Fruit fly (Drosophila melanogaster) whole organism, embryonic: ENCODE results near the gene Bmcp.

Experiments
- Asciz ChIP-seq: fragments of 200-800 bp; sonication (Bioruptor generic); optimal IDR thresholded peaks from 2 replicates; lab custom pipeline; 2017; ENCODE audit warnings: missing biosample characterization, mild to moderate bottlenecking, missing genetic modification characterization, missing genetic modification reagents
- B-H1 ChIP-seq: fragments of 200-800 bp; sonication (Bioruptor generic); IDR thresholded peaks from 3 replicates; pipeline ENCODE4 v1.3.6; 2022; ENCODE audit warnings: missing biosample characterization, missing genetic modification characterization
- CG1024 ChIP-seq: fragments of 200-800 bp; sonication (Bioruptor generic); IDR thresholded peaks from 2 replicates; pipeline ENCODE4 v1.3.6; 2022; ENCODE audit warnings: missing biosample characterization, missing genetic modification characterization
- CG12071 ChIP-seq: fragments of 200-800 bp; sonication (Bioruptor generic); optimal IDR thresholded peaks from 3 replicates; lab custom pipeline; 2018; ENCODE audit warnings: missing biosample characterization, mild to moderate bottlenecking, missing genetic modification characterization
- CG12299 ChIP-seq: fragments of 200-800 bp; sonication (Bioruptor generic); optimal IDR thresholded peaks from 2 replicates; lab custom pipeline; 2018; ENCODE audit warnings: missing biosample characterization, mild to moderate bottlenecking, missing genetic modification characterization
- CG13624 ChIP-seq: fragments of 200-800 bp; sonication (Bioruptor generic); optimal IDR thresholded peaks from 2 replicates; lab custom pipeline; 2016; ENCODE audit warnings: missing biosample characterization, missing genetic modification characterization
- CG14441 ChIP-seq: fragments of 200-800 bp; sonication (Bioruptor generic); IDR thresholded peaks from 2 replicates; pipeline ENCODE4 v1.3.6; 2022; ENCODE audit warnings: missing biosample characterization, missing genetic modification characterization
- CG15011 ChIP-seq: fragments of 200-800 bp; sonication (Bioruptor generic); optimal IDR thresholded peaks from 3 replicates; lab custom pipeline; 2018; ENCODE audit warnings: missing biosample characterization, mild to moderate bottlenecking, missing genetic modification characterization
- CG1603 ChIP-seq: fragments of 200-800 bp; sonication (Bioruptor generic); optimal IDR thresholded peaks from 2 replicates; lab custom pipeline; 2019; ENCODE audit warnings: missing biosample characterization, mild to moderate bottlenecking, missing genetic modification characterization, moderate library complexity
- CG16863 ChIP-seq: fragments of 200-800 bp; sonication (Bioruptor generic); optimal IDR thresholded peaks from 3 replicates; lab custom pipeline; 2016; ENCODE audit warnings: missing biosample characterization, missing genetic modification characterization
- CG17912 ChIP-seq: fragments of 200-800 bp; sonication (Bioruptor generic); optimal IDR thresholded peaks from 2 replicates; lab custom pipeline; 2018; ENCODE audit warnings: missing biosample characterization, mild to moderate bottlenecking, missing genetic modification characterization
- CG1832 ChIP-seq: fragments of 200-800 bp; sonication (Bioruptor generic); optimal IDR thresholded peaks from 2 replicates; lab custom pipeline; 2017; ENCODE audit warnings: missing biosample characterization, mild to moderate bottlenecking, missing genetic modification characterization, inconsistent platforms
- CG2199 ChIP-seq: fragments of 200-800 bp; sonication (Bioruptor generic); IDR thresholded peaks from 3 replicates; pipeline ENCODE4 v1.3.6; 2022; ENCODE audit warnings: missing biosample characterization, missing genetic modification characterization
- CG2712 ChIP-seq: fragments of 200-800 bp; optimal IDR thresholded peaks from 3 replicates; lab custom pipeline; 2019; ENCODE audit warnings: missing biosample characterization, mild to moderate bottlenecking, missing genetic modification characterization, moderate library complexity
- CG32772 ChIP-seq: fragments of 200-800 bp; sonication (Bioruptor generic); IDR thresholded peaks from 2 replicates; pipeline ENCODE4 v1.3.6; 2022; ENCODE audit warnings: missing biosample characterization, missing genetic modification characterization
- CG4707 ChIP-seq: fragments of 200-800 bp; sonication (Bioruptor generic); optimal IDR thresholded peaks from 2 replicates; lab custom pipeline; 2018; ENCODE audit warnings: missing biosample characterization, mild to moderate bottlenecking, missing genetic modification characterization, moderate library complexity
- CG5180 ChIP-seq: fragments of 200-800 bp; sonication (Bioruptor generic); optimal IDR thresholded peaks from 3 replicates; lab custom pipeline; 2017; ENCODE audit warnings: missing biosample characterization, missing genetic modification characterization, mild to moderate bottlenecking, moderate library complexity, missing genetic modification reagents
- CG6813 ChIP-seq: fragments of 200-800 bp; sonication (Bioruptor generic); optimal IDR thresholded peaks from 2 replicates; lab custom pipeline; 2017; ENCODE audit warnings: missing biosample characterization, missing genetic modification characterization, mild to moderate bottlenecking, moderate library complexity, missing genetic modification reagents
- Chrac-16 ChIP-seq: fragments of 200-800 bp; sonication (Bioruptor generic); optimal IDR thresholded peaks from 3 replicates; lab custom pipeline; 2016; ENCODE audit warnings: missing biosample characterization, missing genetic modification characterization
- Dbx ChIP-seq: fragments of 200-800 bp; sonication (Bioruptor generic); IDR thresholded peaks from 3 replicates; pipeline ENCODE4 v1.3.6; 2022; ENCODE audit warnings: missing biosample characterization, missing genetic modification characterization
- Fer2 ChIP-seq: fragments of 200-800 bp; sonication (Bioruptor generic); optimal IDR thresholded peaks from 2 replicates; lab custom pipeline; 2018; ENCODE audit warnings: missing biosample characterization, mild to moderate bottlenecking, missing genetic modification characterization, moderate library complexity
- Hr78 ChIP-seq, 2 experiments: fragments of 200-800 bp in 1 of 2; fragments of >200 bp in 1 of 2; sonication (Bioruptor generic) in 1 of 2; optimal IDR thresholded peaks; 2 replicates each; lab custom pipeline; 2017 to 2019; ENCODE audit warnings: missing biosample characterization in 2 of 2, missing genetic modification characterization in 2 of 2, mild to moderate bottlenecking in 1 of 2, moderate library complexity in 1 of 2
- Mad ChIP-seq: fragments of 200-800 bp; sonication (Bioruptor generic); optimal IDR thresholded peaks from 2 replicates; lab custom pipeline; 2016; ENCODE audit warnings: missing biosample characterization, missing genetic modification characterization
- Opbp ChIP-seq: fragments of 200-800 bp; sonication (Bioruptor generic); IDR thresholded peaks from 3 replicates; pipeline ENCODE4 v1.3.6; 2022; ENCODE audit warnings: missing biosample characterization, missing genetic modification characterization; ENCODE audit not compliant: partially characterized antibody
- Six4 ChIP-seq: fragments of 200-800 bp; sonication (Bioruptor generic); optimal IDR thresholded peaks from 2 replicates; lab custom pipeline; 2016; ENCODE audit warnings: missing biosample characterization, missing genetic modification characterization
- TFAM ChIP-seq: fragments of 200-800 bp; sonication (Bioruptor generic); optimal IDR thresholded peaks from 2 replicates; lab custom pipeline; 2017; ENCODE audit warnings: missing biosample characterization, missing genetic modification characterization, inconsistent platforms
- Trl ChIP-seq, 3 experiments: fragments of >200 bp in 2 of 3; fragments of 200-800 bp in 1 of 3; sonication (Bioruptor generic) in 1 of 3; optimal IDR thresholded peaks; 2 replicates in 1 of 3; 3 replicates in 2 of 3; lab custom pipeline; 2016 to 2017; ENCODE audit warnings: missing biosample characterization in 1 of 3, missing genetic modification characterization in 1 of 3
- ap ChIP-seq: fragments of 200-800 bp; sonication (Bioruptor generic); IDR thresholded peaks from 2 replicates; pipeline ENCODE4 v1.3.6; 2022; ENCODE audit warnings: missing biosample characterization, missing genetic modification characterization
- bbx ChIP-seq: fragments of 200-800 bp; sonication (Bioruptor generic); IDR thresholded peaks from 2 replicates; pipeline ENCODE4 v1.3.6; 2022; ENCODE audit warnings: missing biosample characterization, missing genetic modification characterization; ENCODE audit not compliant: partially characterized antibody
- bcd ChIP-seq: fragments of 200-800 bp; sonication (Bioruptor generic); optimal IDR thresholded peaks from 2 replicates; lab custom pipeline; 2017; ENCODE audit warnings: missing biosample characterization, mild to moderate bottlenecking, missing genetic modification characterization
- en ChIP-seq: fragments of 200-800 bp; sonication (Bioruptor generic); optimal IDR thresholded peaks from 2 replicates; lab custom pipeline; 2016; ENCODE audit warnings: missing biosample characterization, missing genetic modification characterization
- eve ChIP-seq, 2 experiments: fragments of >200 bp; optimal IDR thresholded peaks; 2 replicates each; lab custom pipeline; 2017; ENCODE audit warnings: missing biosample characterization in 2 of 2, missing genetic modification characterization in 2 of 2
- fd3F ChIP-seq: fragments of 200-800 bp; sonication (Bioruptor generic); optimal IDR thresholded peaks from 2 replicates; lab custom pipeline; 2018; ENCODE audit warnings: missing biosample characterization, mild to moderate bottlenecking, missing genetic modification characterization, moderate library complexity
- gce ChIP-seq: fragments of 200-800 bp; sonication (Bioruptor generic); IDR thresholded peaks from 3 replicates; pipeline ENCODE4 v1.3.6; 2022; ENCODE audit warnings: missing biosample characterization, missing genetic modification characterization
- hkb ChIP-seq, 2 experiments: fragments of 200-800 bp in 1 of 2; fragments of >200 bp in 1 of 2; sonication (Bioruptor generic) in 1 of 2; IDR thresholded peaks in 1 of 2; optimal IDR thresholded peaks in 1 of 2; 2 replicates each; pipeline versions ENCODE4 v1.3.6 to Lab custom; 2017 to 2022; ENCODE audit warnings: missing biosample characterization in 1 of 2, missing genetic modification characterization in 1 of 2
- maf-S ChIP-seq: fragments of 200-800 bp; sonication (Bioruptor generic); optimal IDR thresholded peaks from 2 replicates; lab custom pipeline; 2016; ENCODE audit warnings: missing biosample characterization, missing genetic modification characterization
- nom ChIP-seq: fragments of 200-800 bp; sonication (Bioruptor generic); optimal IDR thresholded peaks from 2 replicates; lab custom pipeline; 2017; ENCODE audit warnings: missing biosample characterization, missing genetic modification characterization, mild to moderate bottlenecking, moderate library complexity, missing genetic modification reagents
- pita ChIP-seq: fragments of 200-800 bp; sonication (Bioruptor generic); optimal IDR thresholded peaks from 2 replicates; lab custom pipeline; 2017; ENCODE audit warnings: missing biosample characterization, mild to moderate bottlenecking, missing genetic modification characterization
- ro ChIP-seq: fragments of 200-800 bp; sonication (Bioruptor generic); IDR thresholded peaks from 2 replicates; pipeline ENCODE4 v1.3.6; 2022; ENCODE audit warnings: missing biosample characterization, missing genetic modification characterization
- row ChIP-seq: fragments of 200-800 bp; sonication (Bioruptor generic); IDR thresholded peaks from 3 replicates; pipeline ENCODE4 v1.3.6; 2022; ENCODE audit warnings: missing biosample characterization, missing genetic modification characterization
- scrt ChIP-seq: fragments of 200-800 bp; sonication (Bioruptor generic); optimal IDR thresholded peaks from 2 replicates; lab custom pipeline; 2018; ENCODE audit warnings: missing biosample characterization, mild to moderate bottlenecking, missing genetic modification characterization, moderate library complexity
- sens ChIP-seq: fragments of 200-800 bp; sonication (Bioruptor generic); peaks from one replicate; lab custom pipeline; 2016; ENCODE audit warnings: missing biosample characterization, missing genetic modification characterization
- sna ChIP-seq: fragments of 200-800 bp; sonication (Bioruptor generic); IDR thresholded peaks from 2 replicates; pipeline ENCODE4 v1.3.6; 2022; ENCODE audit warnings: missing biosample characterization, missing genetic modification characterization; ENCODE audit not compliant: partially characterized antibody
- ttk ChIP-seq: fragments of 200-800 bp; sonication (Bioruptor generic); IDR thresholded peaks from 2 replicates; pipeline ENCODE4 v2.1.2; 2022; ENCODE audit warnings: missing biosample characterization, missing genetic modification characterization
- vnd ChIP-seq: fragments of 200-800 bp; sonication (Bioruptor generic); IDR thresholded peaks from 3 replicates; pipeline ENCODE4 v1.3.6; 2022; ENCODE audit warnings: missing biosample characterization, missing genetic modification characterization; ENCODE audit not compliant: partially characterized antibody
- zen2 ChIP-seq: fragments of 200-800 bp; sonication (Bioruptor generic); IDR thresholded peaks from 3 replicates; pipeline ENCODE4 v1.3.6; 2022; ENCODE audit warnings: missing biosample characterization, missing genetic modification characterization; ENCODE audit not compliant: partially characterized antibody
- zfh1 ChIP-seq: fragments of 200-800 bp; sonication (Bioruptor generic); IDR thresholded peaks from 3 replicates; pipeline ENCODE4 v1.3.6; 2022; ENCODE audit warnings: missing biosample characterization, missing genetic modification characterization

Gene Bmcp

DNA sequence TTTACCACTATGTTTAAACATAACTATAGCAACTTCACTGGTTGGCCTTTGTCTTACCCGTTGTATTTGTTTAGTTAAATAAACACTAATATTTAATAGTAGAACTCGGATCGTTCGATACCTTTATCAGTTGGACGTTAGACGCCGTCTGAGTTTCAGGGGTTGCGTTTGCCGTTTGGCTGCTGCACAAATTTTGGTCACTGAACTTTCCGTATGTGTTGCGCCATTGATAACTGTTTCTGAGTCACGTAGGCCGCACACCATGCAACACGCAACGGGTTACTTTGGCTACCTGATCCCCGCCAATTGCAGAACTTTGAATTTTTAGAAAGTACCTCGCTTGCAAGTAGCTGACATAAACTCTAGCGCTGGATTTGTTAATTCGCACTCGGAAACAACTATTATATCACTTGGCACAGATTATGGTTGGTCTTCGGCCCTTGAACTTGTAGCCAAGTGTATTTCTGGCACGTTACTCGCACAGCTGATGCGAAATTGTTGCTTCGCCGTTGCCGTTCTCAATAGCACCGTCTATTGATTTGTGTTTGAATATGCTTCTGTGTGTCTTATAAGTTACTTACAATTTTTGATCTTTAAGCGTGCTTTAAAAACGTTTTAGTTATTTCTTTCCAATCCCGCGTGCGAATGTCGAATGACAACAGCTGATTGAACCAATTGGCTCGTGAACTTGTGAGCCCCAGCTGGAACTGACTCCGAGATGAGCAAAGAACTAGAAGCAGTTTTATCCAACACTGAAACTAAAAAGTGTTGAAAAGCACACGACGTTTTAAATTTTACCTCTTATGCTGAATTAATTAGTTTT is 24.2 kb upstream of the Bmcp start, which contains the start of gene Dph1 (continued):
- TF ChIP-seq scrt (GFP tag; lab: Kevin White, UChicago) (peak; percentile 88), row (GFP tag; lab: Robert Waterston, UW) (peak; percentile 85), zfh1 (peak; percentile 92), Asciz (peak; percentile 89), CG1603 (tag; lab: Kevin White, UChicago) (peak; percentile 93), ap (GFP tag; lab: Robert Waterston, UW) (peak; percentile 83), vnd (GFP tag; lab: Robert Waterston, UW) (no peak), CG12299 (tag; lab: Kevin White, UChicago) (peak; percentile 27), nom (peak; percentile 85), CG15011 (peak; percentile 38), CG4707 (GFP tag; lab: Kevin White, UChicago) (peak; percentile 60), Chrac-16 (GFP tag; lab: Kevin White, UChicago) (peak; percentile 82), CG32772 (GFP tag; lab: Robert Waterston, UW) (no peak; the same call in 1 of the 2 replicates), zen2 (GFP tag; lab: Robert Waterston, UW) (no peak), CG1024 (peak; percentile 74), Trl (optimal IDR thresholded peaks at IDR 0.05; lab: Kevin White, UChicago) (no peak), Trl (GFP tag; optimal IDR thresholded peaks at IDR 0.05; lab: Kevin White, UChicago) (peak; percentile 78), CG13624 (peak; percentile 85), bcd (GFP tag; lab: Kevin White, UChicago) (peak; percentile 88), CG1832 (GFP tag; lab: Kevin White, UChicago) (no peak), CG2199 (peak; percentile 76; the same call in 2 of the 3 replicates), pita (no peak), CG17912 (GFP tag; lab: Kevin White, UChicago) (no peak), en (GFP tag; lab: Kevin White, UChicago) (peak; percentile 40), sna (GFP tag; lab: Robert Waterston, UW) (peak; percentile 45), hkb (optimal IDR thresholded peaks at IDR 0.05; lab: Kevin White, UChicago) (no peak), hkb (GFP tag; IDR thresholded peaks at IDR 0.05; lab: Robert Waterston, UW) (peak; percentile 92), B-H1 (peak; percentile 78), TFAM (GFP tag; lab: Kevin White, UChicago) (no peak), CG14441 (GFP tag; lab: Robert Waterston, UW) (peak; percentile 90), ro (GFP tag; lab: Robert Waterston, UW) (0 out of 2 replicates have a peak, but pooled peaks have one; percentile 20), Opbp (GFP tag; lab: Robert Waterston, UW) (peak; percentile 46; the same call in 1 of the 3 replicates), CG6813 (GFP tag; lab: Kevin White, UChicago) (peak; percentile 84), CG16863 (GFP tag; lab: Kevin White, UChicago) (peak; percentile 71), gce (GFP tag; lab: Robert Waterston, UW) (peak; percentile 87), maf-S (peak; percentile 57), bbx (GFP tag; lab: Robert Waterston, UW) (peak; percentile 57), fd3F (GFP tag; lab: Kevin White, UChicago) (peak; percentile 62), sens (GFP tag; lab: Kevin White, UChicago) (peak; percentile 98), Hr78 (GFP tag; optimal IDR thresholded peaks at IDR 0.05; lab: Kevin White, UChicago) (peak in 1 of 2 experiments; percentile 89), Fer2 (tag; lab: Kevin White, UChicago) (no peak), CG2712 (tag; lab: Kevin White, UChicago) (peak; percentile 89), ttk (GFP tag; lab: Robert Waterston, UW) (peak; percentile 80; the same call in 1 of the 2 replicates), eve (GFP tag; optimal IDR thresholded peaks at IDR 0.05; lab: Kevin White, UChicago) (peak in 1 of 2 experiments; percentile 93), Mad (GFP tag; lab: Kevin White, UChicago) (peak; percentile 84), CG5180 (GFP tag; lab: Kevin White, UChicago) (peak; percentile 72), Dbx (GFP tag; lab: Robert Waterston, UW) (peak; percentile 48; the same call in 1 of the 3 replicates), CG12071 (GFP tag; lab: Kevin White, UChicago) (peak; percentile 91), Six4 (GFP tag; lab: Kevin White, UChicago) (peak; percentile 92)
